Fruit fly (Drosophila melanogaster): Measurements from ENCODE around the gene CG7568.

Gene CG7568

DNA sequence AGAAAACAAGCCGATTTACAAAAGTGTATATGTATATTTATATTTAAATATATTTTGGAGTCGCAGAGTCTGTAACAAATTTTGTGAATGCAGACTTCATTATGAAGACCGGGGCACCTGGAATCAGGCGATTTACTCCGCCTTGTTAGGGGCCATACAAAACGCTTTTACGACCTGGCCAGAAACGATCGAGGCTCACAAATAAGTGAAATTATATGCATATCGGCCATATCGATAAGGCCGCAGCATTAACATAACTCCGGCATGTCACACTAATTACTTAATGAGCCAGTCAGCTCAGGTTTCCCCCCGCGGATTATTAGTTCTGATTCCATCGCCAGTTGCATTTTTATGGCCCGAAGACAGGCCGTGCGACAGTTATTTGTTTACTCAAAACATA is 38.1 kb downstream of the CG7568 start:
- no peak for TF ChIP-seq usp (GFP tag; optimal IDR thresholded peaks at IDR 0.05)
- no peak for TF ChIP-seq CG8478 (optimal IDR thresholded peaks at IDR 0.05)
- TF ChIP-seq psq (optimal IDR thresholded peaks at IDR 0.05) = no peak
- no peak for TF ChIP-seq pan (optimal IDR thresholded peaks at IDR 0.05)

DNA sequence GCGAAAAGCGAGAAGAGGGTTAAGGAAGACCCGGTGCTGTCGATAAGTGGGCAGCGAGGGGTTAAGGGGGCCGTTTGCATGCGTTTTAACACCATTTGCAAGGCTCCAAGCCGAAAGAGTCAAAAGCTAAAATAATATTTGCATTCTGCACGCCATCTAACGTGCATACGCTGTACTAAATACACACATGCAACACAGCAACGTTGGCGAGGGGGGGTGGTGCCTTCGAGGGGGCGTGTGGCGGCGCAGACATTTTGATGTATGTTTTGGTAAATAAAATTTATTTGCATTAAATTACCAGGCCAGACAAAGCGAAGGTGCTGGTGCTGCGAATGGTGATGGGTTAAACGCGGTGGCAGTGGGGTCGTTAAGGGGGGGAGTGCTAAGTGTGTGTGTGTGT is 40.2 kb downstream of the CG7568 start:
- TF ChIP-seq CG8478 (optimal IDR thresholded peaks at IDR 0.05) = no peak
- TF ChIP-seq psq (optimal IDR thresholded peaks at IDR 0.05) = no peak
- no peak for TF ChIP-seq usp (GFP tag; optimal IDR thresholded peaks at IDR 0.05)

dm6 chr3R:29559444-29559976 is 41.2 kb downstream of the CG7568 start:
- TF ChIP-seq EcR (GFP tag; optimal IDR thresholded peaks at IDR 0.05) (no peak), CG8478 (optimal IDR thresholded peaks at IDR 0.05) (no peak), psq (optimal IDR thresholded peaks at IDR 0.05) (no peak), pan (optimal IDR thresholded peaks at IDR 0.05) (no peak), usp (GFP tag; optimal IDR thresholded peaks at IDR 0.05) (no peak), Dll (optimal IDR thresholded peaks at IDR 0.05) (no peak)

dm6 chr3R:29557555-29557954 is 43.1 kb downstream of the CG7568 start:
- TF ChIP-seq usp (GFP tag; optimal IDR thresholded peaks at IDR 0.05) = no peak
- TF ChIP-seq Dll (optimal IDR thresholded peaks at IDR 0.05) = no peak
- no peak for TF ChIP-seq CG8478 (optimal IDR thresholded peaks at IDR 0.05)
- TF ChIP-seq EcR (GFP tag; optimal IDR thresholded peaks at IDR 0.05) = no peak
- no peak for TF ChIP-seq pan (optimal IDR thresholded peaks at IDR 0.05)
- TF ChIP-seq psq (optimal IDR thresholded peaks at IDR 0.05) = no peak

DNA sequence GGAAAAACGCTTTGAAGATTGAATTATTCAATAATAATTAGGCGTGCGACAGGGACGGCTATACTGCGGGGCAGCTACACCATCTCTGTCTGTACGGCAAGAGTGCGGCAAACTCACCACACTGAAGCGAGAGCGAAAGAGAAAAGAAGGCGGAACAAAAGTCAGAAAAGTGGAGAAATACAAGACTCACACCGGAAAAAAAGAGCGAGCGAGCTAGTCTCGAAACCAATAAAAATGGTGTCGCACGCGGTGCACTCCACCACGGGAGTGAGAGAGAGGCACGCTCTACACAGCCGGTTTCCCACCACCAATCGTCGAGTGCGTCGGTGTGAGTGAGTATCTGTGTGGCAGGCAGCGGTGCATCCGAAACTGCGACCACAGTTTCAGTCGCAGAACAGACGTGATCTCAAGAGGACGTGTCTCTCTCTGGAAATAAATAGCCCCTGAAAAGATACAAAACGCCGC is 44.6 kb downstream of the CG7568 start, which contains the start of gene Dr:
Gene Dr, plus strand, starts transcription at position 384 of the 465 bp plus-strand sequence.
- TF ChIP-seq pan (optimal IDR thresholded peaks at IDR 0.05) (no peak), Dll (optimal IDR thresholded peaks at IDR 0.05) (peak; percentile 54), CG8478 (optimal IDR thresholded peaks at IDR 0.05) (peak; percentile 98)

DNA sequence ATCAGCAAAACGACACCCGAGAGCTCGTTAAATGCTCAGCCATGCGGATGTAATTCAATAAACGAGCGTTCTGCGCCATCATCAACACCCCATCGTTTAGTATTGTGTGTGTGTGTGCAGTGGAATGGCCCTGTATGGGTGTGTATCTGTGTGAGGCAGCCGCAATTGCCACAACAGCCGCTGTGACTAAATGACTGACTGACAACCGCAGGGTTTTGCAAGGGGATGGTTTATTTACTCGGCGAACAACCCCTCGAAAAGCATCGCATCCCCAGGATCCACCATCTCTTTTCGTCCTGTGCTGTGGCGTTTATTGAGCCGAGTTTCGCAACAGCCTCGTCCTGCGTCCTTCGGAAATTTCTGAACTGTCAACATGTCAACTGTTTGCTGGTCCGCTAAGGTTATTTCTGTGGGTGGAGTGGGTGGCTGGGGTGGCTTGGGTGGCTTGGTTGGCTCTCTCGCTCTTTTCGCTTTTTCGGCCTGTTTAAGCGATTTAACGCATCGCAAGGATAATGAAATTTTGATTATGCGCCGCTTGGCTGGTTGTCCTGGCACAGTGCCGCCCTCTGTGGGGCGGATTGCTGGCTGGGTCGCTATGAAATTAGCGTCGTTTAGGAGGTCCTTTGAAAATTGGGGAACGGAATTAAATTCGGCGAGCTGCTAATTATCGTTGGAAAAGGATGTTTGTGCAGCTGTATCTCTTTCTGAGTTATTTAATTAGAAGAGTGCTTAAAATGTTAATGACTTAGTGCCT is 47.7 kb downstream of the CG7568 start:
- no peak for TF ChIP-seq psq (optimal IDR thresholded peaks at IDR 0.05)
- no peak for TF ChIP-seq Dll (optimal IDR thresholded peaks at IDR 0.05)
- TF ChIP-seq CG8478 (optimal IDR thresholded peaks at IDR 0.05) = no peak
- TF ChIP-seq usp (GFP tag; optimal IDR thresholded peaks at IDR 0.05) = no peak
- no peak for TF ChIP-seq pan (optimal IDR thresholded peaks at IDR 0.05)
- no peak for TF ChIP-seq EcR (GFP tag; optimal IDR thresholded peaks at IDR 0.05)

DNA sequence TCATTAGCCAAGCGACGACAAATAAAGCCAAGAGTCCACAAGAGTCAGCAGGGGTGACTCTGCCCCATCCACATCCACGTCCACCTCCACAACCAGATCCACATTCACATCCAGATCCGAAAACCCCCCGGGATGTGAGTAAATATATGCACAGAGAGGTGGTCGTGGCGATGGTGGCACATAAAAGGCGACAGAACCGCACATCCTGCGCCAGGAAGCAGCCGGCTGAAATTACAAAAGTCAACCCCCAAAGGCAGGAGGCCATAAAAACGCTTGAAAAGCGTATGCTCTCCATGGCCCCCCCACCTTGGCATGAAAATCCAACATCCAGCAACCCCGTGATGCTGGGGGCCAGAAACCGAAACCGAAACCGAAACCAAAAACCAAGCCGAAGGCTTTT is 49.9 kb downstream of the CG7568 start:
- TF ChIP-seq EcR (GFP tag; optimal IDR thresholded peaks at IDR 0.05) = no peak
- TF ChIP-seq Dll (optimal IDR thresholded peaks at IDR 0.05) = no peak

DNA sequence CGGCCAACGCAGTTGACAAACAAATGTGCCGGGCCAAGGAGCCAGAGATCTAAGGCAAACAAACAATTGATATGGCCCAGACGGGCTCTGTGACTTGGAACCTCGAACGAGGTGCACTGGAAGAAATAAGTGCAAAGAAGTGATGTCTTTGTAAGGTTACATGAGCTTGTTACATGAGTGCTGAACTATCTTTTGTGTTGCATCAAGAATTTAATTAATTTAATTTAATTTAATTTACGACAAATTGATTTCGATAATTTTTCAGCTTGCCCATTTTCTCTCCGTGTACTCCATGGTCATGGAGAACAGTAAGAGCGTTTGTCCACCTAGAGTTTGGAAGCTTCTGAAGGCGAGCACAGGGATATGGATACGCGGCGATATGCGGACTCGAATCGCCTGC is 50.7 kb downstream of the CG7568 start:
- TF ChIP-seq psq (optimal IDR thresholded peaks at IDR 0.05) (no peak), usp (GFP tag; optimal IDR thresholded peaks at IDR 0.05) (no peak), pan (optimal IDR thresholded peaks at IDR 0.05) (no peak), Dll (optimal IDR thresholded peaks at IDR 0.05) (no peak), CG8478 (optimal IDR thresholded peaks at IDR 0.05) (no peak), EcR (GFP tag; optimal IDR thresholded peaks at IDR 0.05) (no peak)

DNA sequence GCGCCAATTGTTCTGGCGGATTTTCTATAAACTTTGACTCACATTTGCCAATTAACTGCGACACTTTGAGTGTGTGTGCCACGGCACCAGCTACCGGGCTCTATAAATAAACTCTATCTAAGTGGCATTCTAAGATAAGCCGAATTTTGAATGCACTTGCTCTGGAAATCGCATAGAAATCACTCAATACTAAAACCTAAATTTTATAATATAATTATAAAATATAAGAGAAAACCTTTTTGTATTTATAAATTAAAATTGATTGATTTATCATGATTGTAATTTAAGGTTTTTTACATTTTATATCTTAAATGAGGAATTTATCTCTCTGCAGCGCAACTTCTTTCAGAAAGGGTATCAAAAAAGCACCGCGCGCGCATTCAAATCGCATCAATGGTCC is 51.5 kb downstream of the CG7568 start:
- TF ChIP-seq psq (optimal IDR thresholded peaks at IDR 0.05) = no peak
- no peak for TF ChIP-seq CG8478 (optimal IDR thresholded peaks at IDR 0.05)
- TF ChIP-seq pan (optimal IDR thresholded peaks at IDR 0.05) = no peak
- no peak for TF ChIP-seq usp (GFP tag; optimal IDR thresholded peaks at IDR 0.05)
- no peak for TF ChIP-seq Dll (optimal IDR thresholded peaks at IDR 0.05)
- no peak for TF ChIP-seq EcR (GFP tag; optimal IDR thresholded peaks at IDR 0.05)

dm6 chr3R:29548751-29549150 is 51.9 kb downstream of the CG7568 start:
- TF ChIP-seq pan (optimal IDR thresholded peaks at IDR 0.05) = no peak
- TF ChIP-seq psq (optimal IDR thresholded peaks at IDR 0.05) = no peak
- no peak for TF ChIP-seq CG8478 (optimal IDR thresholded peaks at IDR 0.05)
- TF ChIP-seq usp (GFP tag; optimal IDR thresholded peaks at IDR 0.05) = no peak
- TF ChIP-seq Dll (optimal IDR thresholded peaks at IDR 0.05) = no peak
- TF ChIP-seq EcR (GFP tag; optimal IDR thresholded peaks at IDR 0.05) = no peak

Measured in whole organism.